Worm (Caenorhabditis elegans) whole organism, L4 larva: Measurements from ENCODE around the gene F55C12.6.
"Not testable (repeated sequence)": the region's sequence is repeated elsewhere in the genome, so short reads cannot be mapped to it uniquely, and the experiment has no call there.

Experiments used
- ZK546.5 ChIP-seq, 2 experiments: sonication (generic microtip); optimal IDR thresholded peaks; 2 replicates each; lab custom pipeline; 2017; ENCODE audit warnings: missing biosample characterization in 2 of 2, missing genetic modification characterization in 2 of 2
- daf-19 ChIP-seq: fragments of 200-800 bp; sonication (Bioruptor generic); conservative IDR thresholded peaks from 2 replicates; pipeline ENCODE4 v1.3.6; 2022; ENCODE audit warnings: missing genetic modification characterization, missing compliant biosample characterization
- dmd-8 ChIP-seq: fragments of 200-800 bp; sonication (Bioruptor generic); IDR thresholded peaks from 2 replicates; pipeline ENCODE4 v1.3.6; 2022; ENCODE audit warnings: missing genetic modification characterization, missing compliant biosample characterization
- dve-1 ChIP-seq: sonication (generic microtip); optimal IDR thresholded peaks from 2 replicates; lab custom pipeline; 2017; ENCODE audit warnings: antibody characterized with exemption, mild to moderate bottlenecking, missing genetic modification characterization, missing compliant biosample characterization; ENCODE audit not compliant: insufficient read depth
- fkh-10 ChIP-seq: fragments of 150-350 bp; optimal IDR thresholded peaks from 2 replicates; lab custom pipeline; 2014; ENCODE audit warnings: missing biosample characterization, missing genetic modification reagents, missing genetic modification characterization
- fos-1 ChIP-seq: fragments of 150-350 bp; optimal IDR thresholded peaks from 2 replicates; lab custom pipeline; 2014; ENCODE audit warnings: missing biosample characterization, missing genetic modification characterization
- lim-7 ChIP-seq: fragments of 200-800 bp; sonication (Bioruptor generic); IDR thresholded peaks from 2 replicates; pipeline ENCODE4 v1.3.6; 2022; ENCODE audit warnings: missing genetic modification characterization, missing compliant biosample characterization
- madf-5 ChIP-seq, 2 experiments: fragments of 200-800 bp; sonication (Bioruptor generic); IDR thresholded peaks; 2 replicates each; pipeline ENCODE4 v1.3.6; 2022; ENCODE audit warnings: missing compliant biosample characterization in 2 of 2, missing genetic modification characterization in 2 of 2
- mdl-1 ChIP-seq, 2 experiments: fragments of 150-350 bp in 1 of 2; sonication (generic microtip) in 1 of 2; optimal IDR thresholded peaks; 2 replicates each; lab custom pipeline; 2014 to 2017; ENCODE audit warnings: missing biosample characterization in 2 of 2, missing genetic modification characterization in 2 of 2
- mep-1 ChIP-seq: fragments of 150-350 bp; sonication (generic microtip); optimal IDR thresholded peaks from 3 replicates; lab custom pipeline; 2014; ENCODE audit warnings: missing biosample characterization, missing genetic modification characterization
- nhr-10 ChIP-seq: fragments of 150-350 bp; optimal IDR thresholded peaks from 2 replicates; lab custom pipeline; 2014; ENCODE audit warnings: missing biosample characterization, missing genetic modification characterization
- nhr-11 ChIP-seq: fragments of 150-350 bp; optimal IDR thresholded peaks from 2 replicates; lab custom pipeline; 2014; ENCODE audit warnings: missing biosample characterization, missing genetic modification characterization
- nhr-77 ChIP-seq: fragments of 150-350 bp; optimal IDR thresholded peaks from 2 replicates; lab custom pipeline; 2014; ENCODE audit warnings: missing biosample characterization, missing genetic modification characterization

ce11 chrII:5876511-5876910 is 558 bp upstream of the F55C12.6 start, which contains the start of gene F55C12.2:
- not testable (repeated sequence) for TF ChIP-seq madf-5 (GFP tag; IDR thresholded peaks at IDR 0.05; lab: Robert Waterston, UW); daf-19; dve-1; nhr-11 (tag; lab: Kevin White, UChicago); fos-1 (tag; lab: Kevin White, UChicago); mdl-1 (tag; optimal IDR thresholded peaks at IDR 0.05; lab: Kevin White, UChicago); dmd-8; lim-7; ZK546.5 (tag; optimal IDR thresholded peaks at IDR 0.05; lab: Kevin White, UChicago); fkh-10 (GFP tag; lab: Kevin White, UChicago); nhr-10 (tag; lab: Kevin White, UChicago); nhr-77 (tag; lab: Kevin White, UChicago); mep-1 (tag; lab: Kevin White, UChicago)
